Fruit fly (Drosophila melanogaster) whole organism, pupa: Measurements from ENCODE around the gene Peritrophin-15b.

Experiments used
- CG10348 ChIP-seq: fragments of 200-800 bp; sonication (Bioruptor generic); IDR thresholded peaks from 2 replicates; pipeline ENCODE4 v1.3.6; 2022; ENCODE audit warnings: missing biosample characterization, missing genetic modification characterization
- CG12605 ChIP-seq: fragments of 200-800 bp; sonication (Bioruptor generic); IDR thresholded peaks from 2 replicates; pipeline ENCODE4 v1.3.6; 2022; ENCODE audit warnings: missing biosample characterization, missing genetic modification characterization
- CG13204 ChIP-seq: fragments of 200-800 bp; sonication (Bioruptor generic); optimal IDR thresholded peaks from 2 replicates; lab custom pipeline; 2018; ENCODE audit warnings: missing biosample characterization, mild to moderate bottlenecking, missing genetic modification characterization, moderate library complexity
- CG14655 ChIP-seq: fragments of 200-800 bp; sonication (Bioruptor generic); optimal IDR thresholded peaks from 3 replicates; lab custom pipeline; 2017; ENCODE audit warnings: mild to moderate bottlenecking, missing biosample characterization, missing genetic modification reagents, missing genetic modification characterization
- CG15710 ChIP-seq: fragments of 200-800 bp; sonication (Bioruptor generic); optimal IDR thresholded peaks from 2 replicates; lab custom pipeline; 2018; ENCODE audit warnings: missing biosample characterization, mild to moderate bottlenecking, missing genetic modification characterization, moderate library complexity
- CG17806 ChIP-seq: fragments of 200-800 bp; sonication (Bioruptor generic); optimal IDR thresholded peaks from 2 replicates; lab custom pipeline; 2018; ENCODE audit warnings: missing biosample characterization, mild to moderate bottlenecking, missing genetic modification characterization, moderate library complexity
- CG32121 ChIP-seq: fragments of 200-800 bp; sonication (Bioruptor generic); IDR thresholded peaks from 2 replicates; pipeline ENCODE4 v1.3.6; 2022; ENCODE audit warnings: missing biosample characterization, missing genetic modification characterization
- CG34367 ChIP-seq: fragments of 200-800 bp; sonication (Bioruptor generic); optimal IDR thresholded peaks from 2 replicates; lab custom pipeline; 2018; ENCODE audit warnings: missing biosample characterization, mild to moderate bottlenecking, missing genetic modification characterization
- CG4496 ChIP-seq: fragments of 200-800 bp; sonication (Bioruptor generic); IDR thresholded peaks from 3 replicates; pipeline ENCODE4 v1.3.6; 2022; ENCODE audit warnings: missing biosample characterization, missing genetic modification characterization
- CG8159 ChIP-seq: fragments of 200-800 bp; sonication (Bioruptor generic); optimal IDR thresholded peaks from 3 replicates; lab custom pipeline; 2018; ENCODE audit warnings: missing biosample characterization, mild to moderate bottlenecking, missing genetic modification characterization, moderate library complexity
- CG8301 ChIP-seq: fragments of 200-800 bp; sonication (Bioruptor generic); optimal IDR thresholded peaks from 2 replicates; lab custom pipeline; 2018; ENCODE audit warnings: missing biosample characterization, mild to moderate bottlenecking, missing genetic modification characterization
- CG9948 ChIP-seq: fragments of 200-800 bp; sonication (Bioruptor generic); optimal IDR thresholded peaks from 2 replicates; lab custom pipeline; 2018; ENCODE audit warnings: missing biosample characterization, mild to moderate bottlenecking, missing genetic modification characterization, moderate library complexity
- D1 ChIP-seq: fragments of 200-800 bp; sonication (Bioruptor generic); optimal IDR thresholded peaks from 2 replicates; lab custom pipeline; 2018; ENCODE audit warnings: missing biosample characterization, mild to moderate bottlenecking, missing genetic modification characterization, moderate library complexity
- EcR ChIP-seq: fragments of 200-800 bp; sonication (Bioruptor generic); optimal IDR thresholded peaks from 3 replicates; lab custom pipeline; 2019; ENCODE audit warnings: missing biosample characterization, missing genetic modification characterization, mild to moderate bottlenecking, moderate library complexity, missing genetic modification reagents
- Ets98B ChIP-seq: fragments of 200-800 bp; sonication (Bioruptor generic); IDR thresholded peaks from 2 replicates; pipeline ENCODE4 v1.3.6; 2022; ENCODE audit warnings: missing biosample characterization, missing genetic modification characterization
- Pif1A ChIP-seq: fragments of 200-800 bp; sonication (Bioruptor generic); optimal IDR thresholded peaks from 3 replicates; lab custom pipeline; 2016; ENCODE audit warnings: missing biosample characterization, missing genetic modification characterization
- Pif1B ChIP-seq: fragments of 200-800 bp; sonication (Bioruptor generic); optimal IDR thresholded peaks from 3 replicates; lab custom pipeline; 2016; ENCODE audit warnings: missing biosample characterization, missing genetic modification characterization
- Snoo ChIP-seq: fragments of 200-800 bp; sonication (Bioruptor generic); optimal IDR thresholded peaks from 3 replicates; lab custom pipeline; 2017; ENCODE audit warnings: missing biosample characterization, mild to moderate bottlenecking, missing genetic modification characterization, inconsistent platforms
- fd96Ca ChIP-seq: fragments of 200-800 bp; sonication (Bioruptor generic); IDR thresholded peaks from 3 replicates; pipeline ENCODE4 v1.3.6; 2022; ENCODE audit warnings: missing biosample characterization, missing genetic modification characterization
- gl ChIP-seq: fragments of 200-800 bp; sonication (Bioruptor generic); optimal IDR thresholded peaks from 2 replicates; lab custom pipeline; 2018; ENCODE audit warnings: missing biosample characterization, mild to moderate bottlenecking, missing genetic modification characterization
- rn ChIP-seq: fragments of 200-800 bp; sonication (Bioruptor generic); IDR thresholded peaks from 2 replicates; pipeline ENCODE4 v1.3.6; 2022; ENCODE audit warnings: missing biosample characterization, missing genetic modification characterization

Peritrophin-15b gene

dm6 chr2L:8374235-8374634 lies 20.5 kb downstream of the Peritrophin-15b start, which contains the start of gene Wdr82:
TSS of gene Wdr82 (plus strand) at chr2L:8374461.
- TF ChIP-seq CG9948 (tag; lab: Kevin White, UChicago) (no peak), CG34367 (tag; lab: Kevin White, UChicago) (no peak), CG8159 (tag; lab: Kevin White, UChicago) (no peak), Pif1B (GFP tag; lab: Kevin White, UChicago) (no peak), EcR (GFP tag; lab: Kevin White, UChicago) (no peak), Ets98B (no peak)

- no peak for TF ChIP-seq rn (GFP tag; lab: Robert Waterston, UW)
- TF ChIP-seq CG8159 (tag; lab: Kevin White, UChicago), result no peak
- no peak for TF ChIP-seq D1 (tag; lab: Kevin White, UChicago)
- no peak for TF ChIP-seq CG12605 (GFP tag; lab: Robert Waterston, UW)
- TF ChIP-seq, all 21 proteins: peak for 0
Observed at dm6 chr2L:8372248-8372647, 22.5 kb downstream of the Peritrophin-15b start.

dm6 chr2L:8371354-8371937 lies 23.3 kb downstream of the Peritrophin-15b start:
- TF ChIP-seq CG34367 (tag; lab: Kevin White, UChicago) (no peak), Pif1A (no peak), CG13204 (GFP tag; lab: Kevin White, UChicago) (no peak), CG4496 (GFP tag; lab: Robert Waterston, UW) (no peak), CG14655 (GFP tag; lab: Kevin White, UChicago) (no peak), CG32121 (GFP tag; lab: Robert Waterston, UW) (peak; percentile 13; the same call in 1 of the 2 replicates), CG9948 (tag; lab: Kevin White, UChicago) (peak; percentile 4), rn (GFP tag; lab: Robert Waterston, UW) (no peak), Pif1B (GFP tag; lab: Kevin White, UChicago) (no peak), CG17806 (tag; lab: Kevin White, UChicago) (no peak)

DNA sequence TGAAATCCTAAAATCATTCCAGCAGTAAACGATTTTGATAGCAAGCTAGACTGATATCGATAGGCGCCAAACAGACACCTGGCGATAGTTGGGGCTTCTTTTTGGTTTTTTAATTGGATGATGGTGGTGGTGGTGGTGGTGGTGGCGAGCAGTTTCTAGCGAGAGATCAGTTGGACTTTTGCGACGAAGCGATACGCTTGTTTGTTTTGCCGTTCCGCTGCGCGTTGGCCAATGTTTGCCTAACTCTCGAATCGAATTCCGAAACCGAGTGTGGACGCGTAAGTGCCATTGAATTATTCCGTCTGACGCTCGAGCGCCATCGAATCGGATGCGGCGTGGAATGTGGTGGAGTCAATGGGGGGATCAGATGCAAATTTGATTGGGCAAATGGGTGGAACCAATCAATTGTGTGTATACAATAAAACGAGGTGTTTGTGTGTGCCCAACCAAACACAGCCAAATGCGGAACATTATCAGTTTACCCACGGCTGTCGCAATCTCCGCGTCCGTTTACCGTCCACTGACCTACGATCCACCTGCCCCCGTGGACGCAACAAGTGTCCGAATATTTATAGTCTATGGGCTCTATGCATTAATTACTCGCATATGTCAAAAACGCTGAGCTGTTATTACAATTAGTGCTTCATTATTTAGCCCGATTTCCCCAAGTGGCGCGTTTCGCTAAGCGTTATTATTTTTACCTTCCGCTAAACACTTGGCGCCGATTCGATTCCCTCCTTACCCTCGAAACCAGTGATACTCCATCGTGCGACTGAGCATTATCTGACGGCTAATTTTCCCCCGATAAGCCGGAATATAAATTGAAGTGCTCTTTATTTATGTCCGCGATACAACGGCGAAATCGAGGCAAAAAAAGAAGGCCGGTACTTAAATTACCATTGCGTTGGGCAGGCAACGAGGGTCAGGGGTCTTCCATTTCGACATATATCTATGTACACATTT lies 24.1 kb downstream of the Peritrophin-15b start, which contains the start of gene CG17292:
Gene CG17292, plus strand, starts transcription at position 91 of the 963 bp plus-strand sequence.
- TF ChIP-seq CG4496 (GFP tag; lab: Robert Waterston, UW) (peak; percentile 50; the same call in 1 of the 3 replicates), gl (tag; lab: Kevin White, UChicago) (no peak), D1 (tag; lab: Kevin White, UChicago) (no peak), fd96Ca (peak; percentile 67; the same call in 2 of the 3 replicates), rn (GFP tag; lab: Robert Waterston, UW) (no peak), CG34367 (tag; lab: Kevin White, UChicago) (no peak), CG8301 (tag; lab: Kevin White, UChicago) (no peak), CG13204 (GFP tag; lab: Kevin White, UChicago) (no peak), CG15710 (tag; lab: Kevin White, UChicago) (peak; percentile 16), EcR (GFP tag; lab: Kevin White, UChicago) (peak; percentile 44), Snoo (no peak), Ets98B (peak; percentile 74; the same call in 1 of the 2 replicates), CG10348 (GFP tag; lab: Robert Waterston, UW) (0 out of 2 replicates have a peak, but pooled peaks have one; percentile 6), CG17806 (tag; lab: Kevin White, UChicago) (no peak), CG32121 (GFP tag; lab: Robert Waterston, UW) (peak; percentile 46; the same call in 1 of the 2 replicates), Pif1B (GFP tag; lab: Kevin White, UChicago) (no peak), CG14655 (GFP tag; lab: Kevin White, UChicago) (no peak), Pif1A (no peak), CG8159 (tag; lab: Kevin White, UChicago) (no peak), CG12605 (GFP tag; lab: Robert Waterston, UW) (peak; percentile 44; the same call in 1 of the 2 replicates), CG9948 (tag; lab: Kevin White, UChicago) (no peak)

dm6 chr2L:8365701-8366643 lies 28.8 kb downstream of the Peritrophin-15b start, which contains the start of gene Pp2A-29B:
TSS of gene Pp2A-29B (plus strand) at chr2L:8366038.
- TF ChIP-seq CG8159 (tag; lab: Kevin White, UChicago), result peak; percentile 32
- TF ChIP-seq CG8301 (tag; lab: Kevin White, UChicago), result no peak
- no peak for TF ChIP-seq gl (tag; lab: Kevin White, UChicago)
- 0 out of 3 replicates have a peak, but pooled peaks have one; percentile 15 for TF ChIP-seq fd96Ca
- no peak for TF ChIP-seq CG14655 (GFP tag; lab: Kevin White, UChicago)
- TF ChIP-seq CG15710 (tag; lab: Kevin White, UChicago), result peak; percentile 13
- TF ChIP-seq CG34367 (tag; lab: Kevin White, UChicago), result no peak
- no peak for TF ChIP-seq CG13204 (GFP tag; lab: Kevin White, UChicago)
- peak; percentile 4 for TF ChIP-seq Pif1A
- TF ChIP-seq, all 21 proteins: peak for 4
